Worm (Caenorhabditis elegans): ENCODE measurements around the gene C27A7.5.

C27A7.5 gene

DNA sequence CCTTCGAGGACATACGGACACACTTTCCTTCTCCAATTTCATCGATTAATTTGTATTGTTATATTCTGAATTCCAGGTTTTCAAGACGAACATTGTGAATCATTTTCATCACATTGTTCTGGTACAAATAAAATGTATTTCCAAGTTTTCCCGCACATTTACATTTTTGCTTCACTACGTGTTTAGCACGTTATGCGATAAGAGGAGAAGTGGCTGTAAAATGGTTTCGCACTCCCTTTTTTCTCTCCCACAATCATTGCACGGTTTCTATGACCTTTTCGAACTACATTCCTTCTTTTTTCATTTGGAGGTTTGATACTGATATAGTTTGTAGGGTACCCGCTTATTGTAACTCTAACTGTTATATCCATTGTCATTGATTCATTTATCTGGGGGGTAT lies 48.4 kb downstream of the C27A7.5 start:
- TF ChIP-seq tbx-11 (GFP tag; IDR thresholded peaks at IDR 0.05) (no peak), tbx-37 (GFP tag; conservative IDR thresholded peaks at IDR 0.05) (no peak), ceh-13 (GFP tag; optimal IDR thresholded peaks at IDR 0.05) (no peak), B0310.2 (tag; optimal IDR thresholded peaks at IDR 0.05) (no peak), aly-1 (tag; optimal IDR thresholded peaks at IDR 0.05) (no peak), flt-1 (GFP tag; IDR thresholded peaks at IDR 0.05) (no peak), ama-1 (optimal IDR thresholded peaks at IDR 0.05) (no peak), tra-4 (tag; optimal IDR thresholded peaks at IDR 0.05) (no peak), pes-1 (GFP tag; IDR thresholded peaks at IDR 0.05) (no peak), F13C5.2 (tag; optimal IDR thresholded peaks at IDR 0.05) (no peak), scrt-1 (GFP tag; IDR thresholded peaks at IDR 0.05) (no peak), ceh-36 (tag; optimal IDR thresholded peaks at IDR 0.05) (no peak), hnd-1 (tag; optimal IDR thresholded peaks at IDR 0.05) (no peak)

DNA sequence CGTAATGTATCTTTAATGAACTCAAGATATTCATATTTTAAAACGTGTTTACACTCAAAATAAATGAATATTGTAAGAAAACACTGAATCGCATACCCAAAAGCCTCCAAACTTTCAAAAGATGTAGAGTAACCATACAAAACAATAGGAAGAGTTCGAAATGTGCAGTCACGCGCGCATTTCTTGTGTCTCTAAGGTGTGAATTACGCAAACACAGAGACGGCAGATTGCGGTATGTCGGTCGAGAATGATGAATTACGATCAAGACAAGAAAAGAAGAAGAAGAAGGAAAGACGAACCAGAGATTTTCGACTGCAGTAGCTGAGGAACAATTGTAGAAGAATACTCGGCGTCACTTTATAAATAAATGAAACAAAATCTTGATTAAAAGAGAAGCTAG lies 50.7 kb downstream of the C27A7.5 start, which contains the start of gene lhpp-1:
TSS of gene lhpp-1 (minus strand) at position 354 of the 400 bp plus-strand sequence.
- TF ChIP-seq pes-1 (GFP tag; IDR thresholded peaks at IDR 0.05) (no peak), tra-4 (tag; optimal IDR thresholded peaks at IDR 0.05) (no peak)

DNA sequence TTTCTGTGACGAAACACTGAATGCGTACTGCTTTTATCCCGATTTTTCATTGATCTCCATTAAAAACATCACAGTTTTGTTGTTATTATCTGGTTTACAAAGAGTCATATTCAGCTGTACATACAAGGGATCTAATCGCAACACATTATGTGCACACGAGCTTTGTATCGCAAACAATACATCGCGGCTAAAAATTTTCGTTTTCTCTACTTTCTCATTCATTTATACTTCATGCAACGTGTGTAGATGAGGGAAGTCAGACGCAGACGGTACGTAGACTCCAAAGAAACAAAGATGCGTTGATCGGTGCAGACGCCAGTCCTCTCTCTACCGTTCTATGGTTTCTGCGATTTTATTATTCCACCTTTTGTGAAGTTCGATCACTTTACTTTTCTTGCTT lies 55.3 kb downstream of the C27A7.5 start, which contains the start of gene nhr-136:
TSS of gene nhr-136 (plus strand) at position 301 of the 400 bp plus-strand sequence.
- TF ChIP-seq scrt-1 (GFP tag; IDR thresholded peaks at IDR 0.05) (no peak), tbx-37 (GFP tag; conservative IDR thresholded peaks at IDR 0.05) (no peak), ceh-13 (GFP tag; optimal IDR thresholded peaks at IDR 0.05) (no peak), ets-7 (tag; optimal IDR thresholded peaks at IDR 0.05) (no peak), ceh-36 (tag; optimal IDR thresholded peaks at IDR 0.05) (no peak), pes-1 (GFP tag; IDR thresholded peaks at IDR 0.05) (no peak), F13C5.2 (tag; optimal IDR thresholded peaks at IDR 0.05) (no peak), tbx-11 (GFP tag; IDR thresholded peaks at IDR 0.05) (no peak), B0310.2 (tag; optimal IDR thresholded peaks at IDR 0.05) (no peak), flt-1 (GFP tag; IDR thresholded peaks at IDR 0.05) (no peak)
